Worm (Caenorhabditis elegans): ENCODE measurements around the gene hlh-11.

hlh-11 gene

ce11 chrIII:9662266-9662959, 42.9 kb downstream of the hlh-11 start:
- TF ChIP-seq sem-2 (GFP tag; optimal IDR thresholded peaks at IDR 0.05) (no peak), unc-120 (tag; optimal IDR thresholded peaks at IDR 0.05; ENCODE audit: poor library complexity, severe bottlenecking) (peak; percentile 35), mls-2 (tag; optimal IDR thresholded peaks at IDR 0.05) (no peak), hlh-1 (tag; optimal IDR thresholded peaks at IDR 0.05) (peak; percentile 42)

ce11 chrIII:9663943-9664342, 44.4 kb downstream of the hlh-11 start:
- TF ChIP-seq blmp-1 (tag; optimal IDR thresholded peaks at IDR 0.05) (no peak), flh-1 (GFP tag; optimal IDR thresholded peaks at IDR 0.05) (no peak), cnd-1 (tag; optimal IDR thresholded peaks at IDR 0.05) (no peak), ces-1 (GFP tag; optimal IDR thresholded peaks at IDR 0.05) (no peak), mab-5 (tag; optimal IDR thresholded peaks at IDR 0.05) (no peak), lsy-2 (tag; optimal IDR thresholded peaks at IDR 0.05) (no peak)

- TF ChIP-seq nhr-76 (tag; optimal IDR thresholded peaks at IDR 0.05) (no peak), ces-1 (GFP tag; optimal IDR thresholded peaks at IDR 0.05) (peak; percentile 30), pha-4 (tag; optimal IDR thresholded peaks at IDR 0.05) (peak; percentile 51)
These were observed 45.1 kb downstream of the hlh-11 start for ce11 chrIII:9664484-9665221.

DNA sequence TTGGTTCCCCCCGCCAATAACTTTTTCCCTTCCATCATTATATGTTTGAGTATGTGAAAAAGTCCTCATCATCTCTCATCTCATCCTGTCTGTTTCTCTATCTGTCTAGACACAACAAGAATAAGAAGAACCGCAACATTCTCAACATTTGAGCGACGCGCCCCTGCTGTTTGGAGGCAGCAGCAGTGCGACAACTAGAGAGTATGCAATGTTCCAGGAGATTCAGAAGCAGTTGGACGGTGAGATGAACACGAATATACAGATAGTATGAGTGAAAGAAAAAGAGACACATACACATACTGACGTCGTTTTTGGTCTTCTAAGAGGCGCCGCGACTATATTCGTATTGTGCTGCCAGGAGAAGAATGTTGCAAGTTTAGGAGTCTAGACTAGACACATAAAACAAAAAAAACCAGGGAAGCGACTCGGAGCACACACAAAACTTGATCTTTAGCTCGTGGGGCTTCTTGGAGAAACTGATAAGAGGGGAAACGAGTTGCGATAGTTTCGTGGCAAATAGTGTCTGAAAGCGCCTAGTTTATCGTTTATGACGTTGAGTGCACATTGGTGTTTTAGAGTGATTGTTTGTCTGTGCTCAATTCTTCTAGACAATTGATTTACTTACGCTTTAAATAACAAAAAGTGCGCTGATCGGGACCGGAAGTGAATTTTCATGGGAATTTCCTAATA, 46.1 kb downstream of the hlh-11 start:
- TF ChIP-seq ceh-39 (tag; optimal IDR thresholded peaks at IDR 0.05) (no peak), blmp-1 (tag; optimal IDR thresholded peaks at IDR 0.05) (no peak), sptf-1 (tag; optimal IDR thresholded peaks at IDR 0.05) (no peak), unc-120 (tag; optimal IDR thresholded peaks at IDR 0.05; ENCODE audit: poor library complexity, severe bottlenecking) (peak; percentile 19), cnd-1 (tag; optimal IDR thresholded peaks at IDR 0.05) (no peak), nhr-12 (tag; optimal IDR thresholded peaks at IDR 0.05) (no peak), sem-2 (GFP tag; optimal IDR thresholded peaks at IDR 0.05) (no peak), ceh-83 (GFP tag; optimal IDR thresholded peaks at IDR 0.05) (no peak), lin-13 (tag; optimal IDR thresholded peaks at IDR 0.05) (no peak), unc-39 (tag; optimal IDR thresholded peaks at IDR 0.05) (no peak), unc-62 (GFP tag; optimal IDR thresholded peaks at IDR 0.05) (peak; percentile 18), elt-1 (tag; optimal IDR thresholded peaks at IDR 0.05; ENCODE audit: borderline replicate concordance, insufficient read depth) (no peak), flh-1 (GFP tag; optimal IDR thresholded peaks at IDR 0.05) (no peak), hlh-1 (tag; optimal IDR thresholded peaks at IDR 0.05) (no peak)

- TF ChIP-seq pha-4 (tag; optimal IDR thresholded peaks at IDR 0.05) (no peak), ztf-11 (tag; optimal IDR thresholded peaks at IDR 0.05) (no peak)
These were observed 46.7 kb downstream of the hlh-11 start for ce11 chrIII:9666239-9666638.

DNA sequence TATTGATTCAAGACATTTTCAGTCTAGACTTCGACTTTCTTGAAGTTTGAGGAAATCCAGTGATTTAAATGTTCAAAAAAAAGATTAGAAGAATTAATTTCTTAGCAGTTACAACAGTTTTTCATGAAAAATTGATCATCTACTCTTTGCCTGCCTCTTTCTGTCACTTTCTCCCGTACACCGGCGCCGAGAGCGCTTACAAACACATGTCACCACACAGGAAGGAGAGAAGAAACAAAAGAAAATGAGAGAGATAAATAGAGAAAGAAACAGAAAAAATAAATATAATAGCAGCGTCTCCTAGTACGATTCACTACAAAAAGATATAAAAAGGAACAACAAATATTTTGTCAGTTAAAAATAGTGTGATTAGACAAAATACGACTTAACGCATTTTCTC, 47.2 kb downstream of the hlh-11 start:
- TF ChIP-seq zip-8 (tag; optimal IDR thresholded peaks at IDR 0.05) (no peak), mls-2 (tag; optimal IDR thresholded peaks at IDR 0.05) (no peak), unc-120 (tag; optimal IDR thresholded peaks at IDR 0.05; ENCODE audit: poor library complexity, severe bottlenecking) (peak; percentile 14), unc-62 (GFP tag; optimal IDR thresholded peaks at IDR 0.05) (peak; percentile 66), mep-1 (tag; optimal IDR thresholded peaks at IDR 0.05) (peak; percentile 18)

ce11 chrIII:9667591-9668265, 48.2 kb downstream of the hlh-11 start, which contains the start of gene C07A9.9:
Gene C07A9.9, minus strand, starts transcription at chrIII:9667641.
- TF ChIP-seq nhr-28 (tag; optimal IDR thresholded peaks at IDR 0.05), result no peak
- TF ChIP-seq ztf-11 (tag; optimal IDR thresholded peaks at IDR 0.05), result no peak
- no peak for TF ChIP-seq elt-3 (tag; optimal IDR thresholded peaks at IDR 0.05)
- TF ChIP-seq nhr-12 (tag; optimal IDR thresholded peaks at IDR 0.05), result no peak
- peak; percentile 20 for TF ChIP-seq lin-13 (tag; optimal IDR thresholded peaks at IDR 0.05)
- peak; percentile 84 for TF ChIP-seq unc-120 (tag; optimal IDR thresholded peaks at IDR 0.05; ENCODE audit: poor library complexity, severe bottlenecking)
- no peak for TF ChIP-seq ceh-39 (tag; optimal IDR thresholded peaks at IDR 0.05)
- TF ChIP-seq lsy-2 (tag; optimal IDR thresholded peaks at IDR 0.05), result peak; percentile 38
- peak; percentile 50 for TF ChIP-seq M03D4.4 (tag; optimal IDR thresholded peaks at IDR 0.05)
- TF ChIP-seq bed-3 (GFP tag; optimal IDR thresholded peaks at IDR 0.05), result no peak
- TF ChIP-seq drap-1 (GFP tag; optimal IDR thresholded peaks at IDR 0.05), result no peak
- no peak for TF ChIP-seq flh-1 (GFP tag; optimal IDR thresholded peaks at IDR 0.05)
- TF ChIP-seq ces-1 (GFP tag; optimal IDR thresholded peaks at IDR 0.05), result peak; percentile 19
- no peak for TF ChIP-seq mab-5 (tag; optimal IDR thresholded peaks at IDR 0.05)
- peak; percentile 75 for TF ChIP-seq sptf-1 (tag; optimal IDR thresholded peaks at IDR 0.05)
- no peak for TF ChIP-seq ceh-83 (GFP tag; optimal IDR thresholded peaks at IDR 0.05)
- TF ChIP-seq mep-1 (tag; optimal IDR thresholded peaks at IDR 0.05), result no peak
- no peak for TF ChIP-seq nhr-76 (tag; optimal IDR thresholded peaks at IDR 0.05)
- TF ChIP-seq pha-4 (tag; optimal IDR thresholded peaks at IDR 0.05), result no peak
- peak; percentile 98 for TF ChIP-seq ham-2 (GFP tag; optimal IDR thresholded peaks at IDR 0.05)
- TF ChIP-seq snpc-4 (tag; optimal IDR thresholded peaks at IDR 0.05), result no peak
- peak; percentile 35 for TF ChIP-seq elt-1 (tag; optimal IDR thresholded peaks at IDR 0.05; ENCODE audit: borderline replicate concordance, insufficient read depth)
- TF ChIP-seq nhr-237 (tag; optimal IDR thresholded peaks at IDR 0.05), result peak; percentile 20

All from whole organism, mixed stage, embryonic.